Fruit fly (Drosophila melanogaster) whole organism, embryonic: ENCODE measurements around the gene CG33160.
A peak's percentile ranks its signal among the peaks of the same experiment; 100 is the strongest.

Experiments used
- BEAF-32 ChIP-seq: fragments of 200-800 bp; sonication (Bioruptor generic); optimal IDR thresholded peaks from 3 replicates; lab custom pipeline; 2017; ENCODE audit warnings: missing biosample characterization, missing genetic modification characterization, mild to moderate bottlenecking, moderate library complexity, missing genetic modification reagents
- CG10267 ChIP-seq: fragments of 200-800 bp; sonication (Bioruptor generic); optimal IDR thresholded peaks from 2 replicates; lab custom pipeline; 2018; ENCODE audit warnings: missing biosample characterization, mild to moderate bottlenecking, missing genetic modification characterization, moderate library complexity
- CG15073 ChIP-seq: fragments of 200-800 bp; sonication (Bioruptor generic); optimal IDR thresholded peaks from 2 replicates; lab custom pipeline; 2016; ENCODE audit warnings: missing biosample characterization, missing genetic modification characterization
- CG1529 ChIP-seq: fragments of 200-800 bp; sonication (Bioruptor generic); optimal IDR thresholded peaks from 3 replicates; lab custom pipeline; 2018; ENCODE audit warnings: missing biosample characterization, missing genetic modification characterization
- CG16813 ChIP-seq: fragments of 200-800 bp; sonication (Bioruptor generic); IDR thresholded peaks from 3 replicates; pipeline ENCODE4 v1.3.6; 2022; ENCODE audit warnings: missing biosample characterization, missing genetic modification characterization; ENCODE audit not compliant: partially characterized antibody
- CG16863 ChIP-seq: fragments of 200-800 bp; sonication (Bioruptor generic); optimal IDR thresholded peaks from 3 replicates; lab custom pipeline; 2016; ENCODE audit warnings: missing biosample characterization, missing genetic modification characterization
- CG18599 ChIP-seq: fragments of 200-800 bp; sonication (Bioruptor generic); optimal IDR thresholded peaks from 3 replicates; lab custom pipeline; 2017; ENCODE audit warnings: missing biosample characterization, missing genetic modification characterization, mild to moderate bottlenecking, moderate library complexity, missing genetic modification reagents
- CG18764 ChIP-seq: fragments of 200-800 bp; sonication (Bioruptor generic); optimal IDR thresholded peaks from 3 replicates; lab custom pipeline; 2016; ENCODE audit warnings: missing biosample characterization, missing genetic modification characterization
- CG3281 ChIP-seq: fragments of 200-800 bp; sonication (Bioruptor generic); optimal IDR thresholded peaks from 3 replicates; lab custom pipeline; 2017; ENCODE audit warnings: missing biosample characterization, mild to moderate bottlenecking, missing genetic modification characterization
- CG4282 ChIP-seq: fragments of 200-800 bp; sonication (Bioruptor generic); optimal IDR thresholded peaks from 2 replicates; lab custom pipeline; 2016; ENCODE audit warnings: missing biosample characterization, missing genetic modification characterization
- CG5245 ChIP-seq: fragments of 200-800 bp; sonication (Bioruptor generic); optimal IDR thresholded peaks from 3 replicates; lab custom pipeline; 2016; ENCODE audit warnings: missing biosample characterization, missing genetic modification characterization
- CG6689 ChIP-seq: fragments of 200-800 bp; sonication (Bioruptor generic); IDR thresholded peaks from 2 replicates; pipeline ENCODE4 v1.3.6; 2022; ENCODE audit warnings: missing biosample characterization, missing genetic modification characterization
- CG8359 ChIP-seq: fragments of 200-800 bp; sonication (Bioruptor generic); optimal IDR thresholded peaks from 2 replicates; lab custom pipeline; 2017; ENCODE audit warnings: missing biosample characterization, mild to moderate bottlenecking, missing genetic modification characterization, borderline replicate concordance
- Dbx ChIP-seq: fragments of 200-800 bp; sonication (Bioruptor generic); IDR thresholded peaks from 3 replicates; pipeline ENCODE4 v1.3.6; 2022; ENCODE audit warnings: missing biosample characterization, missing genetic modification characterization
- Dip2 ChIP-seq: fragments of 200-800 bp; sonication (Bioruptor generic); IDR thresholded peaks from 2 replicates; pipeline ENCODE4 v1.3.6; 2022; ENCODE audit warnings: missing biosample characterization, missing genetic modification characterization
- Doc3 ChIP-seq: fragments of 200-800 bp; sonication (Bioruptor generic); IDR thresholded peaks from 3 replicates; pipeline ENCODE4 v1.3.6; 2022; ENCODE audit warnings: missing biosample characterization, missing genetic modification characterization; ENCODE audit not compliant: partially characterized antibody
- Dref ChIP-seq: fragments of 200-800 bp; sonication (Bioruptor generic); IDR thresholded peaks from 2 replicates; pipeline ENCODE4 v1.3.6; 2022; ENCODE audit warnings: missing biosample characterization, missing genetic modification characterization
- Elba2 ChIP-seq: fragments of 200-800 bp; sonication (Bioruptor generic); optimal IDR thresholded peaks from 3 replicates; lab custom pipeline; 2016; ENCODE audit warnings: missing biosample characterization, missing genetic modification characterization
- Gsc ChIP-seq: fragments of 200-800 bp; sonication (Bioruptor generic); IDR thresholded peaks from 2 replicates; pipeline ENCODE4 v1.3.6; 2022; ENCODE audit warnings: missing biosample characterization, missing genetic modification characterization
- HLH4C ChIP-seq: fragments of 200-800 bp; sonication (Bioruptor generic); IDR thresholded peaks from 3 replicates; pipeline ENCODE4 v1.3.6; 2022; ENCODE audit warnings: missing biosample characterization, missing genetic modification characterization; ENCODE audit not compliant: partially characterized antibody
- Hr39 ChIP-seq: fragments of >200 bp; optimal IDR thresholded peaks from 2 replicates; lab custom pipeline; 2017
- Hr78 ChIP-seq, 2 experiments: fragments of 200-800 bp in 1 of 2; fragments of >200 bp in 1 of 2; sonication (Bioruptor generic) in 1 of 2; optimal IDR thresholded peaks; 2 replicates each; lab custom pipeline; 2017 to 2019; ENCODE audit warnings: missing biosample characterization in 2 of 2, missing genetic modification characterization in 2 of 2, mild to moderate bottlenecking in 1 of 2, moderate library complexity in 1 of 2
- Lhr ChIP-seq: fragments of 200-800 bp; sonication (Bioruptor generic); optimal IDR thresholded peaks from 3 replicates; lab custom pipeline; 2017; ENCODE audit warnings: mild to moderate bottlenecking, missing biosample characterization, missing genetic modification reagents, missing genetic modification characterization
- Max ChIP-seq: fragments of 200-800 bp; sonication (Bioruptor generic); optimal IDR thresholded peaks from 2 replicates; lab custom pipeline; 2016; ENCODE audit warnings: missing biosample characterization, mild to moderate bottlenecking, missing genetic modification characterization
- NK7.1 ChIP-seq: fragments of 200-800 bp; sonication (Bioruptor generic); optimal IDR thresholded peaks from 3 replicates; lab custom pipeline; 2016; ENCODE audit warnings: missing biosample characterization, missing genetic modification characterization
- Opbp ChIP-seq: fragments of 200-800 bp; sonication (Bioruptor generic); IDR thresholded peaks from 3 replicates; pipeline ENCODE4 v1.3.6; 2022; ENCODE audit warnings: missing biosample characterization, missing genetic modification characterization; ENCODE audit not compliant: partially characterized antibody
- Sry-δ ChIP-seq: fragments of 200-800 bp; sonication (Bioruptor generic); optimal IDR thresholded peaks from 2 replicates; lab custom pipeline; 2016; ENCODE audit warnings: missing biosample characterization, missing genetic modification characterization
- aop ChIP-seq: fragments of 200-800 bp; sonication (Bioruptor generic); IDR thresholded peaks from 2 replicates; pipeline ENCODE4 v1.3.6; 2022; ENCODE audit warnings: missing biosample characterization, missing genetic modification characterization
- bsh ChIP-seq, 2 experiments: fragments of 200-800 bp; sonication (Bioruptor generic); optimal IDR thresholded peaks; 2 replicates each; lab custom pipeline; 2017 to 2018; ENCODE audit warnings: mild to moderate bottlenecking in 2 of 2, missing biosample characterization in 2 of 2, missing genetic modification characterization in 2 of 2, moderate library complexity in 1 of 2
- btn ChIP-seq: fragments of 200-800 bp; sonication (Bioruptor generic); optimal IDR thresholded peaks from 2 replicates; lab custom pipeline; 2016; ENCODE audit warnings: missing biosample characterization, missing genetic modification characterization
- dan ChIP-seq: fragments of 200-800 bp; sonication (Bioruptor generic); IDR thresholded peaks from 2 replicates; pipeline ENCODE4 v1.3.6; 2022; ENCODE audit warnings: missing biosample characterization, missing genetic modification characterization
- ems ChIP-seq: fragments of 200-800 bp; sonication (Bioruptor generic); optimal IDR thresholded peaks from 3 replicates; lab custom pipeline; 2016; ENCODE audit warnings: missing biosample characterization, missing genetic modification characterization
- exex ChIP-seq: fragments of 200-800 bp; sonication (Bioruptor generic); optimal IDR thresholded peaks from 4 replicates; lab custom pipeline; 2018; ENCODE audit warnings: missing biosample characterization, mild to moderate bottlenecking, missing genetic modification characterization, moderate library complexity
- gem ChIP-seq: fragments of 200-800 bp; sonication (Bioruptor generic); optimal IDR thresholded peaks from 2 replicates; lab custom pipeline; 2019; ENCODE audit warnings: missing biosample characterization, mild to moderate bottlenecking, missing genetic modification characterization, moderate library complexity
- ham ChIP-seq: fragments of 200-800 bp; sonication (Bioruptor generic); IDR thresholded peaks from 2 replicates; pipeline ENCODE4 v1.3.6; 2022; ENCODE audit warnings: missing biosample characterization, missing genetic modification characterization
- kni ChIP-seq: fragments of 200-800 bp; sonication (Bioruptor generic); optimal IDR thresholded peaks from 3 replicates; lab custom pipeline; 2017; ENCODE audit warnings: mild to moderate bottlenecking, missing biosample characterization, missing genetic modification reagents, missing genetic modification characterization
- mirr ChIP-seq: fragments of 200-800 bp; sonication (Bioruptor generic); optimal IDR thresholded peaks from 3 replicates; lab custom pipeline; 2018; ENCODE audit warnings: missing biosample characterization, mild to moderate bottlenecking, missing genetic modification characterization
- pho ChIP-seq: fragments of 200-800 bp; sonication (Bioruptor generic); optimal IDR thresholded peaks from 2 replicates; lab custom pipeline; 2016; ENCODE audit warnings: missing biosample characterization, missing genetic modification characterization
- pros ChIP-seq: fragments of 200-800 bp; sonication (Bioruptor generic); optimal IDR thresholded peaks from 3 replicates; lab custom pipeline; 2019; ENCODE audit warnings: missing biosample characterization, mild to moderate bottlenecking, missing genetic modification characterization, moderate library complexity
- sens-2 ChIP-seq: fragments of 200-800 bp; sonication (Bioruptor generic); IDR thresholded peaks from 2 replicates; pipeline ENCODE4 v1.3.6; 2022; ENCODE audit warnings: missing biosample characterization, missing genetic modification characterization
- sqz ChIP-seq: fragments of 200-800 bp; sonication (Bioruptor generic); optimal IDR thresholded peaks from 3 replicates; lab custom pipeline; 2018; ENCODE audit warnings: missing biosample characterization, mild to moderate bottlenecking, missing genetic modification characterization
- sug ChIP-seq: fragments of 200-800 bp; optimal IDR thresholded peaks from 2 replicates; lab custom pipeline; 2019; ENCODE audit warnings: missing biosample characterization, mild to moderate bottlenecking, missing genetic modification characterization, moderate library complexity
- ttk ChIP-seq: fragments of 200-800 bp; sonication (Bioruptor generic); IDR thresholded peaks from 2 replicates; pipeline ENCODE4 v2.1.2; 2022; ENCODE audit warnings: missing biosample characterization, missing genetic modification characterization
- vnd ChIP-seq: fragments of 200-800 bp; sonication (Bioruptor generic); IDR thresholded peaks from 3 replicates; pipeline ENCODE4 v1.3.6; 2022; ENCODE audit warnings: missing biosample characterization, missing genetic modification characterization; ENCODE audit not compliant: partially characterized antibody
- yki ChIP-seq: fragments of >200 bp; optimal IDR thresholded peaks from 3 replicates; lab custom pipeline; 2018

The CG33160 gene

dm6 chr3L:3179474-3179873, 26.7 kb downstream of the CG33160 start (continued):
- TF ChIP-seq CG16863: peak; percentile 79
- TF ChIP-seq CG18764 (GFP tag; lab: Kevin White, UChicago): peak; percentile 76
- peak; percentile 54 for TF ChIP-seq pho
- peak; percentile 84 for TF ChIP-seq Dbx
- peak; percentile 85 for TF ChIP-seq Max
- TF ChIP-seq Elba2 (GFP tag; lab: Kevin White, UChicago): peak; percentile 30
- TF ChIP-seq dan (GFP tag; lab: Robert Waterston, UW): peak; percentile 65
- peak; percentile 59 for TF ChIP-seq exex
- TF ChIP-seq HLH4C (GFP tag; lab: Robert Waterston, UW): no peak
- TF ChIP-seq bsh (GFP tag; optimal IDR thresholded peaks at IDR 0.05; lab: Kevin White, UChicago): peak; percentile 71 to 90
- peak; percentile 84 for TF ChIP-seq CG5245 (GFP tag; lab: Kevin White, UChicago)
- TF ChIP-seq sens-2 (GFP tag; lab: Robert Waterston, UW): peak; percentile 53; the same call in 1 of the 2 replicates
- TF ChIP-seq aop (GFP tag; lab: Robert Waterston, UW): no peak
- peak; percentile 91 for TF ChIP-seq CG6689 (GFP tag; lab: Robert Waterston, UW)
- TF ChIP-seq Lhr: peak; percentile 34
- peak; percentile 8 for TF ChIP-seq kni (GFP tag; lab: Kevin White, UChicago)
- TF ChIP-seq gem (tag; lab: Kevin White, UChicago): peak; percentile 93
- TF ChIP-seq yki (lab: Kevin White, UChicago): no peak
- TF ChIP-seq CG10267 (tag; lab: Kevin White, UChicago): peak; percentile 83
- TF ChIP-seq Hr39: no peak
- no peak for TF ChIP-seq Sry-δ
- TF ChIP-seq sqz (GFP tag; lab: Kevin White, UChicago): no peak
- peak; percentile 66 for TF ChIP-seq btn (GFP tag; lab: Kevin White, UChicago)
- TF ChIP-seq ham (GFP tag; lab: Robert Waterston, UW): peak; percentile 42; the same call in 1 of the 2 replicates
- TF ChIP-seq Gsc (GFP tag; lab: Robert Waterston, UW): peak; percentile 57; the same call in 1 of the 2 replicates
- TF ChIP-seq ems (GFP tag; lab: Kevin White, UChicago): peak; percentile 88
- TF ChIP-seq CG3281 (GFP tag; lab: Kevin White, UChicago): peak; percentile 93
- no peak for TF ChIP-seq Opbp (GFP tag; lab: Robert Waterston, UW)
- peak; percentile 62 for TF ChIP-seq CG1529 (GFP tag; lab: Kevin White, UChicago)
- TF ChIP-seq CG16813 (GFP tag; lab: Robert Waterston, UW): no peak
- peak; percentile 75 for TF ChIP-seq ttk (GFP tag; lab: Robert Waterston, UW)
- TF ChIP-seq Dip2 (GFP tag; lab: Robert Waterston, UW): no peak
- no peak for TF ChIP-seq vnd (GFP tag; lab: Robert Waterston, UW)
- peak; percentile 79 for TF ChIP-seq CG8359
- peak; percentile 91 for TF ChIP-seq CG18599
- no peak for TF ChIP-seq Doc3 (GFP tag; lab: Robert Waterston, UW)
- peak; percentile 40 for TF ChIP-seq CG15073 (GFP tag; lab: Kevin White, UChicago)
- no peak for TF ChIP-seq Dref
- TF ChIP-seq BEAF-32: no peak
- no peak for TF ChIP-seq CG4282 (GFP tag; lab: Kevin White, UChicago)
- peak; percentile 78 for TF ChIP-seq NK7.1 (GFP tag; lab: Kevin White, UChicago)
- no peak for TF ChIP-seq pros (GFP tag; lab: Kevin White, UChicago)
- no peak for TF ChIP-seq sug (tag; lab: Kevin White, UChicago)
- no peak for TF ChIP-seq Hr78 (GFP tag; optimal IDR thresholded peaks at IDR 0.05; lab: Kevin White, UChicago)
- peak; percentile 53 for TF ChIP-seq mirr (GFP tag; lab: Kevin White, UChicago)
